Fruit fly (Drosophila melanogaster): ENCODE results near the gene CG9123.

CG9123 gene

dm6 chrX:15323302-15323880 lies 18.5 kb downstream of the CG9123 start (continued):
- TF ChIP-seq abd-A (tag; optimal IDR thresholded peaks at IDR 0.05) (no peak), pb (GFP tag; optimal IDR thresholded peaks at IDR 0.05) (peak; percentile 79), CG14667 (GFP tag; IDR thresholded peaks at IDR 0.05) (peak; percentile 87), sens (GFP tag) (peak; percentile 93), CG6175 (GFP tag; IDR thresholded peaks at IDR 0.05) (peak; percentile 87), knrl (GFP tag; IDR thresholded peaks at IDR 0.05; ENCODE audit: partially characterized antibody) (peak; percentile 55; the same call in 2 of the 3 replicates), CG18619 (GFP tag; optimal IDR thresholded peaks at IDR 0.05) (peak; percentile 79), twi (tag; optimal IDR thresholded peaks at IDR 0.05) (peak; percentile 66), sug (tag; optimal IDR thresholded peaks at IDR 0.05) (peak; percentile 85), zf30C (GFP tag; optimal IDR thresholded peaks at IDR 0.05) (no peak), CG8765 (GFP tag; IDR thresholded peaks at IDR 0.05) (peak; percentile 72), nerfin-2 (GFP tag; IDR thresholded peaks at IDR 0.05; ENCODE audit: partially characterized antibody) (0 out of 2 replicates have a peak, but pooled peaks have one; percentile 38), CkIIα-i1 (GFP tag; IDR thresholded peaks at IDR 0.05) (peak; percentile 54; the same call in 1 of the 2 replicates), YL-1 (GFP tag; optimal IDR thresholded peaks at IDR 0.05) (peak; percentile 97), ci (GFP tag; IDR thresholded peaks at IDR 0.05) (peak; percentile 97), Myb (GFP tag; optimal IDR thresholded peaks at IDR 0.05) (peak; percentile 71), Camta (GFP tag; optimal IDR thresholded peaks at IDR 0.05) (peak; percentile 74), Lpt (GFP tag; optimal IDR thresholded peaks at IDR 0.05) (no peak), CG6272 (GFP tag; IDR thresholded peaks at IDR 0.05) (peak; percentile 61), al (GFP tag; IDR thresholded peaks at IDR 0.05) (peak; percentile 83), B-H2 (GFP tag; optimal IDR thresholded peaks at IDR 0.05) (peak; percentile 82), CG13123 (GFP tag; optimal IDR thresholded peaks at IDR 0.05) (peak; percentile 25), CG12104 (GFP tag; optimal IDR thresholded peaks at IDR 0.05) (peak; percentile 26), E2f2 (GFP tag; IDR thresholded peaks at IDR 0.05) (peak; percentile 66; the same call in 1 of the 2 replicates), CHES-1-like (GFP tag; optimal IDR thresholded peaks at IDR 0.05) (peak; percentile 94), insv (GFP tag; optimal IDR thresholded peaks at IDR 0.05) (peak in 1 of 2 experiments; percentile 39), crol (GFP tag; IDR thresholded peaks at IDR 0.05) (peak; percentile 100), Six4 (GFP tag; optimal IDR thresholded peaks at IDR 0.05) (peak; percentile 79), pita (GFP tag; optimal IDR thresholded peaks at IDR 0.05) (no peak), sr (GFP tag; IDR thresholded peaks at IDR 0.05) (peak; percentile 86; the same call in 2 of the 3 replicates), Vsx1 (GFP tag; optimal IDR thresholded peaks at IDR 0.05) (peak; percentile 59), sim (GFP tag; IDR thresholded peaks at IDR 0.05) (peak; percentile 66), ham (GFP tag; IDR thresholded peaks at IDR 0.05) (peak; percentile 68; the same call in 1 of the 2 replicates), Trl (optimal IDR thresholded peaks at IDR 0.05) (peak in 1 of 2 experiments; percentile 37), Trl (GFP tag; optimal IDR thresholded peaks at IDR 0.05) (peak; percentile 90), bowl (GFP tag; IDR thresholded peaks at IDR 0.05) (peak; percentile 71; the same call in 1 of the 2 replicates), dm (GFP tag; optimal IDR thresholded peaks at IDR 0.05) (peak; percentile 96), Scr (GFP tag; IDR thresholded peaks at IDR 0.05; ENCODE audit: partially characterized antibody) (0 out of 2 replicates have a peak, but pooled peaks have one; percentile 30), HLH54F (GFP tag; optimal IDR thresholded peaks at IDR 0.05) (peak; percentile 83), ab (GFP tag; optimal IDR thresholded peaks at IDR 0.05) (no peak), CG7928 (GFP tag; optimal IDR thresholded peaks at IDR 0.05) (peak; percentile 58), Hr78 (GFP tag; optimal IDR thresholded peaks at IDR 0.05) (peak in 1 of 2 experiments; percentile 48), CG15269 (tag; optimal IDR thresholded peaks at IDR 0.05) (peak; percentile 81), HLH3B (GFP tag; IDR thresholded peaks at IDR 0.05) (peak; percentile 86), Hand (GFP tag; optimal IDR thresholded peaks at IDR 0.05) (peak; percentile 59), CG3281 (GFP tag; optimal IDR thresholded peaks at IDR 0.05) (peak; percentile 72), B-H1 (GFP tag; IDR thresholded peaks at IDR 0.05) (peak; percentile 80), CG8089 (GFP tag; optimal IDR thresholded peaks at IDR 0.05) (peak; percentile 60), CG3065 (GFP tag; optimal IDR thresholded peaks at IDR 0.05) (peak; percentile 36), CG17361 (GFP tag; IDR thresholded peaks at IDR 0.05) (peak; percentile 58; the same call in 2 of the 3 replicates), CG11456 (GFP tag; IDR thresholded peaks at IDR 0.05) (peak; percentile 97)

Measured in whole organism, embryonic.